Fruit fly (Drosophila melanogaster) whole organism, embryonic: Measurements from ENCODE around the gene Aps.
A peak's percentile ranks its signal among the peaks of the same experiment; 100 is the strongest.

Experiments
- CG12659 ChIP-seq: fragments of 200-800 bp; sonication (Bioruptor generic); optimal IDR thresholded peaks from 3 replicates; lab custom pipeline; 2017; ENCODE audit warnings: mild to moderate bottlenecking, missing biosample characterization, missing genetic modification reagents, missing genetic modification characterization
- CG12744 ChIP-seq: fragments of 200-800 bp; sonication (Bioruptor generic); optimal IDR thresholded peaks from 2 replicates; lab custom pipeline; 2016; ENCODE audit warnings: missing biosample characterization, missing genetic modification characterization
- CG15479 ChIP-seq: fragments of 200-800 bp; sonication (Bioruptor generic); optimal IDR thresholded peaks from 3 replicates; lab custom pipeline; 2019; ENCODE audit warnings: missing biosample characterization, mild to moderate bottlenecking, missing genetic modification characterization, moderate library complexity
- CG1647 ChIP-seq: fragments of 200-800 bp; sonication (Bioruptor generic); optimal IDR thresholded peaks from 3 replicates; lab custom pipeline; 2016; ENCODE audit warnings: missing biosample characterization, missing genetic modification characterization
- CG2116 ChIP-seq: fragments of 200-800 bp; sonication (Bioruptor generic); optimal IDR thresholded peaks from 3 replicates; lab custom pipeline; 2018; ENCODE audit warnings: missing biosample characterization, mild to moderate bottlenecking, missing genetic modification characterization
- CG2202 ChIP-seq: fragments of 200-800 bp; sonication (Bioruptor generic); optimal IDR thresholded peaks from 2 replicates; lab custom pipeline; 2018; ENCODE audit warnings: missing biosample characterization, mild to moderate bottlenecking, missing genetic modification characterization
- CG3065 ChIP-seq: fragments of 200-800 bp; sonication (Bioruptor generic); optimal IDR thresholded peaks from 2 replicates; lab custom pipeline; 2016; ENCODE audit warnings: missing biosample characterization, missing genetic modification characterization
- CG33213 ChIP-seq: fragments of 200-800 bp; sonication (Bioruptor generic); optimal IDR thresholded peaks from 3 replicates; lab custom pipeline; 2016; ENCODE audit warnings: missing biosample characterization, missing genetic modification characterization
- CG3726 ChIP-seq: fragments of 200-800 bp; sonication (Bioruptor generic); IDR thresholded peaks from 3 replicates; pipeline ENCODE4, ENCODE4 v1.3.6; 2022; ENCODE audit warnings: missing biosample characterization, missing genetic modification characterization
- CG7786 ChIP-seq: fragments of 200-800 bp; sonication (Bioruptor generic); optimal IDR thresholded peaks from 2 replicates; lab custom pipeline; 2016; ENCODE audit warnings: missing biosample characterization, missing genetic modification characterization
- CG8290 ChIP-seq, 3 experiments: fragments of 200-800 bp; sonication (Bioruptor generic); optimal IDR thresholded peaks; 2 replicates each; lab custom pipeline; 2016 to 2019; ENCODE audit warnings: missing biosample characterization in 3 of 3, missing genetic modification characterization in 3 of 3, mild to moderate bottlenecking in 2 of 3, moderate library complexity in 1 of 3
- CG9817 ChIP-seq: fragments of 200-800 bp; sonication (Bioruptor generic); optimal IDR thresholded peaks from 2 replicates; lab custom pipeline; 2018; ENCODE audit warnings: missing biosample characterization, mild to moderate bottlenecking, missing genetic modification characterization, moderate library complexity
- Camta ChIP-seq: fragments of 200-800 bp; sonication (Bioruptor generic); optimal IDR thresholded peaks from 2 replicates; lab custom pipeline; 2016; ENCODE audit warnings: missing biosample characterization, missing genetic modification characterization
- Dip3 ChIP-seq: fragments of 200-800 bp; sonication (Bioruptor generic); optimal IDR thresholded peaks from 3 replicates; lab custom pipeline; 2016; ENCODE audit warnings: missing biosample characterization, missing genetic modification characterization
- Dp ChIP-seq: fragments of 200-800 bp; sonication (Bioruptor generic); optimal IDR thresholded peaks from 2 replicates; lab custom pipeline; 2018; ENCODE audit warnings: missing biosample characterization, mild to moderate bottlenecking, missing genetic modification characterization, moderate library complexity
- Drgx ChIP-seq: fragments of 200-800 bp; sonication (Bioruptor generic); IDR thresholded peaks from 2 replicates; pipeline ENCODE4 v1.3.6; 2022; ENCODE audit warnings: missing biosample characterization, missing genetic modification characterization
- Fer1 ChIP-seq: fragments of 200-800 bp; sonication (Bioruptor generic); optimal IDR thresholded peaks from 2 replicates; lab custom pipeline; 2017; ENCODE audit warnings: missing biosample characterization, mild to moderate bottlenecking, missing genetic modification characterization
- GATAe ChIP-seq: fragments of 200-800 bp; sonication (Bioruptor generic); conservative IDR thresholded peaks from 2 replicates; pipeline ENCODE4 v1.3.6; 2022; ENCODE audit warnings: missing biosample characterization, missing genetic modification characterization
- H15 ChIP-seq: fragments of 200-800 bp; sonication (Bioruptor generic); IDR thresholded peaks from 3 replicates; pipeline ENCODE4 v1.3.6; 2022; ENCODE audit warnings: missing biosample characterization, missing genetic modification characterization
- Hey ChIP-seq: fragments of 200-800 bp; sonication (Bioruptor generic); optimal IDR thresholded peaks from 3 replicates; lab custom pipeline; 2018; ENCODE audit warnings: missing biosample characterization, mild to moderate bottlenecking, missing genetic modification characterization
- Lim3 ChIP-seq: fragments of 200-800 bp; sonication (Bioruptor generic); IDR thresholded peaks from 2 replicates; pipeline ENCODE4 v1.3.6; 2022; ENCODE audit warnings: missing biosample characterization, missing genetic modification characterization
- Lpt ChIP-seq: fragments of >200 bp; optimal IDR thresholded peaks from 2 replicates; lab custom pipeline; 2018; ENCODE audit warnings: missing biosample characterization, missing genetic modification characterization
- MBD-R2 ChIP-seq: fragments of 200-800 bp; sonication (Bioruptor generic); IDR thresholded peaks from 2 replicates; pipeline ENCODE4 v1.3.6; 2022; ENCODE audit warnings: missing biosample characterization, missing genetic modification characterization
- Mrtf ChIP-seq: fragments of 200-800 bp; sonication (Bioruptor generic); IDR thresholded peaks from 3 replicates; pipeline ENCODE4 v1.3.6; 2022; ENCODE audit warnings: missing biosample characterization, missing genetic modification characterization
- Oli ChIP-seq: fragments of 200-800 bp; sonication (Bioruptor generic); optimal IDR thresholded peaks from 2 replicates; lab custom pipeline; 2018; ENCODE audit warnings: missing biosample characterization, mild to moderate bottlenecking, missing genetic modification characterization, moderate library complexity
- Poxn ChIP-seq: fragments of 200-800 bp; sonication (Bioruptor generic); IDR thresholded peaks from 2 replicates; pipeline ENCODE4 v1.3.6; 2022; ENCODE audit warnings: missing biosample characterization, missing genetic modification characterization
- Taf1 ChIP-seq: fragments of 200-800 bp; sonication (Bioruptor generic); IDR thresholded peaks from 2 replicates; pipeline ENCODE4 v1.3.6; 2022; ENCODE audit warnings: missing biosample characterization, missing genetic modification characterization
- Trl ChIP-seq, 3 experiments: fragments of >200 bp in 2 of 3; fragments of 200-800 bp in 1 of 3; sonication (Bioruptor generic) in 1 of 3; optimal IDR thresholded peaks; 2 replicates in 1 of 3; 3 replicates in 2 of 3; lab custom pipeline; 2016 to 2017; ENCODE audit warnings: missing biosample characterization in 1 of 3, missing genetic modification characterization in 1 of 3
- Xbp1 ChIP-seq: fragments of 200-800 bp; sonication (Bioruptor generic); optimal IDR thresholded peaks from 3 replicates; lab custom pipeline; 2016; ENCODE audit warnings: missing biosample characterization, mild to moderate bottlenecking, missing genetic modification characterization
- abd-A ChIP-seq: fragments of 200-800 bp; sonication (Bioruptor generic); optimal IDR thresholded peaks from 3 replicates; lab custom pipeline; 2019; ENCODE audit warnings: missing biosample characterization, mild to moderate bottlenecking, missing genetic modification characterization, moderate library complexity
- corto ChIP-seq: fragments of 200-800 bp; sonication (Bioruptor generic); optimal IDR thresholded peaks from 2 replicates; lab custom pipeline; 2016; ENCODE audit warnings: missing biosample characterization, mild to moderate bottlenecking, missing genetic modification characterization, moderate library complexity
- crol ChIP-seq: fragments of 200-800 bp; sonication (Bioruptor generic); IDR thresholded peaks from 2 replicates; pipeline ENCODE4 v1.3.6; 2022; ENCODE audit warnings: missing biosample characterization, missing genetic modification characterization
- crp ChIP-seq, 2 experiments: fragments of 200-800 bp; sonication (Bioruptor generic); optimal IDR thresholded peaks; 2 replicates in 1 of 2; 3 replicates in 1 of 2; lab custom pipeline; 2017; ENCODE audit warnings: missing biosample characterization in 2 of 2, missing genetic modification characterization in 2 of 2, mild to moderate bottlenecking in 1 of 2, moderate library complexity in 1 of 2
- da ChIP-seq: fragments of 200-800 bp; sonication (Bioruptor generic); optimal IDR thresholded peaks from 2 replicates; lab custom pipeline; 2016; ENCODE audit warnings: missing biosample characterization, missing genetic modification characterization
- gce ChIP-seq: fragments of 200-800 bp; sonication (Bioruptor generic); IDR thresholded peaks from 3 replicates; pipeline ENCODE4 v1.3.6; 2022; ENCODE audit warnings: missing biosample characterization, missing genetic modification characterization
- gsb-n ChIP-seq: fragments of 200-800 bp; sonication (Bioruptor generic); optimal IDR thresholded peaks from 3 replicates; lab custom pipeline; 2018; ENCODE audit warnings: missing biosample characterization, mild to moderate bottlenecking, missing genetic modification characterization
- ind ChIP-seq: fragments of 200-800 bp; sonication (Bioruptor generic); optimal IDR thresholded peaks from 3 replicates; lab custom pipeline; 2016; ENCODE audit warnings: missing biosample characterization, missing genetic modification characterization
- lab ChIP-seq: fragments of 200-800 bp; sonication (Bioruptor generic); optimal IDR thresholded peaks from 3 replicates; lab custom pipeline; 2017; ENCODE audit warnings: missing biosample characterization, missing genetic modification characterization, mild to moderate bottlenecking, moderate library complexity, missing genetic modification reagents
- lilli ChIP-seq: fragments of 200-800 bp; sonication (Bioruptor generic); optimal IDR thresholded peaks from 3 replicates; lab custom pipeline; 2016; ENCODE audit warnings: missing biosample characterization, missing genetic modification characterization
- mirr ChIP-seq: fragments of 200-800 bp; sonication (Bioruptor generic); optimal IDR thresholded peaks from 3 replicates; lab custom pipeline; 2018; ENCODE audit warnings: missing biosample characterization, mild to moderate bottlenecking, missing genetic modification characterization
- onecut ChIP-seq: fragments of 200-800 bp; sonication (Bioruptor generic); IDR thresholded peaks from 2 replicates; pipeline ENCODE4 v1.3.6; 2022; ENCODE audit warnings: missing biosample characterization, missing genetic modification characterization
- pho ChIP-seq: fragments of 200-800 bp; sonication (Bioruptor generic); optimal IDR thresholded peaks from 2 replicates; lab custom pipeline; 2016; ENCODE audit warnings: missing biosample characterization, missing genetic modification characterization
- pzg ChIP-seq: fragments of 200-800 bp; sonication (Bioruptor generic); optimal IDR thresholded peaks from 3 replicates; lab custom pipeline; 2018; ENCODE audit warnings: missing biosample characterization, mild to moderate bottlenecking, missing genetic modification characterization, moderate library complexity
- row ChIP-seq: fragments of 200-800 bp; sonication (Bioruptor generic); IDR thresholded peaks from 3 replicates; pipeline ENCODE4 v1.3.6; 2022; ENCODE audit warnings: missing biosample characterization, missing genetic modification characterization
- slp2 ChIP-seq: fragments of 200-800 bp; sonication (Bioruptor generic); optimal IDR thresholded peaks from 2 replicates; lab custom pipeline; 2016; ENCODE audit warnings: missing biosample characterization, missing genetic modification characterization
- stwl ChIP-seq: fragments of 200-800 bp; sonication (Bioruptor generic); optimal IDR thresholded peaks from 3 replicates; lab custom pipeline; 2018; ENCODE audit warnings: missing biosample characterization, mild to moderate bottlenecking, missing genetic modification characterization, moderate library complexity
- tgo ChIP-seq: fragments of 200-800 bp; sonication (Bioruptor generic); IDR thresholded peaks from 3 replicates; pipeline ENCODE4 v1.3.6; 2022; ENCODE audit warnings: missing biosample characterization, missing genetic modification characterization
- unc-4 ChIP-seq: fragments of 200-800 bp; sonication (Bioruptor generic); IDR thresholded peaks from 2 replicates; pipeline ENCODE4 v1.3.6; 2022; ENCODE audit warnings: missing biosample characterization, missing genetic modification characterization; ENCODE audit not compliant: partially characterized antibody
- z ChIP-seq: fragments of 200-800 bp; sonication (Bioruptor generic); IDR thresholded peaks from 3 replicates; pipeline ENCODE4 v1.3.6; 2022; ENCODE audit warnings: missing biosample characterization, missing genetic modification characterization
- zfh1 ChIP-seq: fragments of 200-800 bp; sonication (Bioruptor generic); IDR thresholded peaks from 3 replicates; pipeline ENCODE4 v1.3.6; 2022; ENCODE audit warnings: missing biosample characterization, missing genetic modification characterization
- zfh2 ChIP-seq: fragments of 200-800 bp; sonication (Bioruptor generic); optimal IDR thresholded peaks from 2 replicates; lab custom pipeline; 2016; ENCODE audit warnings: missing biosample characterization, missing genetic modification characterization

The Aps gene

DNA sequence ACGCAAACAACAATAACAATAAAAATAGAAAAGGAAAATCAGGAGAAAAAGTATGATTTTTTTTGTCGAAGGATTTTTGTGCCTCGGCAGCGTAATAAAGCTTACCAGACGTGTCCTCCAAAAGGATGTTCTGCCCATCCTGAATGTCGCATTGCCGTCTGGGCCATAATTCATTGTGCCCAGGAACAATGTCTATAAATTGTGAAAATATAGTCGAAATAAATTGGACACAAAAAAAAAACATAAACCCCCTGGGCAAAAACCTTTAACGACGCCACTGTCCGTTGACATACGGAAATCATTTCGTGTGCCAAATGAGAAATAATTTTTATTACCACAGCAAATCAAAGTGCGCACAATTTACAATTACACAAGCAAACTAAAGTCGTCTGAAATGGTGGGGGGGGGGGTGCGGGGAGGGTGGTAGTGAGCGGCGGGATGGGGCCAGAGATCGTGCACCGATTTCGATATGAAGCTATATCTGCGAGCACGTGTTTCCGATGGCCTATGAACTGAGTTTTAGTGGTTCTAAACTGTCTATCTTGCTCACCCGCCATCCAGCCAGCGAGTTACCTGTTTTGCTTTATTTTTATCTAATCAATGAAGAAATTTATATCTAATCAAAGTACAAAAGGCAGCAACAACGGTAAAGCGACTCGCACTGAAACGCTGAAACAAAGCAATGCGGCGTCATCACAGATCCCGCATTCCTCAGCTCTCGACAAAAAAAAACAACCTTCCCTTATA, 32.1 kb downstream of the Aps start (continued):
- TF ChIP-seq slp2 (GFP tag; lab: Kevin White, UChicago) (no peak), CG9817 (tag; lab: Kevin White, UChicago) (peak; percentile 53), Lim3 (GFP tag; lab: Robert Waterston, UW) (no peak), H15 (GFP tag; lab: Robert Waterston, UW) (no peak), CG33213 (no peak), tgo (GFP tag; lab: Robert Waterston, UW) (no peak; the same call in 2 of the 3 replicates), crp (GFP tag; optimal IDR thresholded peaks at IDR 0.05; lab: Kevin White, UChicago) (no peak), abd-A (tag; lab: Kevin White, UChicago) (no peak), Trl (optimal IDR thresholded peaks at IDR 0.05; lab: Kevin White, UChicago) (no peak), Trl (GFP tag; optimal IDR thresholded peaks at IDR 0.05; lab: Kevin White, UChicago) (peak; percentile 35), Poxn (no peak), zfh1 (GFP tag; lab: Robert Waterston, UW) (no peak), Camta (GFP tag; lab: Kevin White, UChicago) (no peak), Oli (tag; lab: Kevin White, UChicago) (no peak), onecut (GFP tag; lab: Robert Waterston, UW) (no peak), da (GFP tag; lab: Kevin White, UChicago) (no peak), CG3726 (no peak), stwl (tag; lab: Kevin White, UChicago) (no peak), CG12659 (GFP tag; lab: Kevin White, UChicago) (peak; percentile 26), zfh2 (GFP tag; lab: Kevin White, UChicago) (peak; percentile 51), Dp (GFP tag; lab: Kevin White, UChicago) (no peak), unc-4 (GFP tag; lab: Robert Waterston, UW) (no peak), corto (GFP tag; lab: Kevin White, UChicago) (no peak), CG8290 (GFP tag; optimal IDR thresholded peaks at IDR 0.05; lab: Kevin White, UChicago) (no peak), CG8290 (tag; optimal IDR thresholded peaks at IDR 0.05; lab: Kevin White, UChicago) (no peak), CG7786 (GFP tag; lab: Kevin White, UChicago) (peak; percentile 46), Fer1 (GFP tag; lab: Kevin White, UChicago) (peak; percentile 53), Drgx (GFP tag; lab: Robert Waterston, UW) (no peak), CG3065 (GFP tag; lab: Kevin White, UChicago) (no peak), gsb-n (no peak), ind (GFP tag; lab: Kevin White, UChicago) (peak; percentile 40), Mrtf (peak; percentile 38; the same call in 1 of the 3 replicates), gce (GFP tag; lab: Robert Waterston, UW) (no peak), Dip3 (GFP tag; lab: Kevin White, UChicago) (peak; percentile 55), pho (GFP tag; lab: Kevin White, UChicago) (peak; percentile 34), z (0 out of 3 replicates have a peak, but pooled peaks have one; percentile 26), lilli (GFP tag; lab: Kevin White, UChicago) (peak; percentile 64), Xbp1 (GFP tag; lab: Kevin White, UChicago) (peak; percentile 10), pzg (GFP tag; lab: Kevin White, UChicago) (no peak)

DNA sequence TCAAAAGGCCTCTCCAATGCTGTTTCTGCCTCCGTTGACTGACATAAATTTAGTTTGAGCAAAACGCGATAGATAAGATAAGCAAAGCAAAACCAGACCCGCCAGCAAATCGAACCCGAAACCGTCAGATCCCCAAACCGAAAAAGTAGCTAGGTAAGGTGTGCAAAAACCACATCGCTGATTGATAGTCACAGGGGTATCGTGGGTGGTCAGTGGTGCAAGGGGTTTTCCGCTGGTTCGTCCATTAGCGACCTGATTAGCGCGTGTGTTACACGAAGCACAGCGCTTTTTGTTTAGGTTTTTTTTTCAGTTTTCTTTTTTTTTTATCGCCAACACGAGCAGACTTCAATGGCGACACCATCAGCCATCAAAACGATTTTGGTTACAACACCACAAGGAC, 35.0 kb downstream of the Aps start:
- TF ChIP-seq MBD-R2 (GFP tag; lab: Robert Waterston, UW) = no peak
- no peak for TF ChIP-seq Lpt
- no peak for TF ChIP-seq CG2116 (GFP tag; lab: Kevin White, UChicago)
- TF ChIP-seq CG12744 (GFP tag; lab: Kevin White, UChicago) = no peak
- TF ChIP-seq CG2202 = no peak
- peak; percentile 29 for TF ChIP-seq mirr (GFP tag; lab: Kevin White, UChicago)
- TF ChIP-seq row (GFP tag; lab: Robert Waterston, UW) = 0 out of 3 replicates have a peak, but pooled peaks have one; percentile 17
- no peak for TF ChIP-seq CG1647 (GFP tag; lab: Kevin White, UChicago)
- TF ChIP-seq Hey (tag; lab: Kevin White, UChicago) = peak; percentile 2
- TF ChIP-seq GATAe (GFP tag; lab: Robert Waterston, UW) = peak; percentile 72
- TF ChIP-seq CG15479 (GFP tag; lab: Kevin White, UChicago) = peak; percentile 7
- peak; percentile 66 for TF ChIP-seq crol
- TF ChIP-seq Taf1 (GFP tag; lab: Robert Waterston, UW) = no peak
- peak; percentile 18 for TF ChIP-seq lab (GFP tag; lab: Kevin White, UChicago)
